Worm (Caenorhabditis elegans) whole organism, L3 larva: ENCODE results near the gene ugt-48.

Experiments used
- R02D3.7 ChIP-seq: fragments of 150-350 bp; optimal IDR thresholded peaks from 2 replicates; lab custom pipeline; 2014; ENCODE audit warnings: missing biosample characterization, missing genetic modification characterization
- ZK546.5 ChIP-seq: sonication (generic microtip); optimal IDR thresholded peaks from 2 replicates; lab custom pipeline; 2017; ENCODE audit warnings: missing biosample characterization, missing genetic modification characterization
- aly-2 ChIP-seq: fragments of 150-350 bp; optimal IDR thresholded peaks from 2 replicates; lab custom pipeline; 2014; ENCODE audit warnings: missing biosample characterization, missing genetic modification characterization
- ceh-16 ChIP-seq: sonication (generic microtip); optimal IDR thresholded peaks from 2 replicates; lab custom pipeline; 2017; ENCODE audit warnings: missing biosample characterization, missing genetic modification characterization
- ceh-82 ChIP-seq: fragments of 150-350 bp; optimal IDR thresholded peaks from 2 replicates; lab custom pipeline; 2014; ENCODE audit warnings: missing biosample characterization, missing genetic modification characterization
- ceh-9 ChIP-seq: sonication (generic microtip); optimal IDR thresholded peaks from 2 replicates; lab custom pipeline; 2018; ENCODE audit warnings: missing biosample characterization, missing genetic modification characterization
- daf-12 ChIP-seq: fragments of 150-350 bp; optimal IDR thresholded peaks from 2 replicates; lab custom pipeline; 2014; ENCODE audit warnings: missing biosample characterization, missing genetic modification reagents, missing genetic modification characterization
- egl-5 ChIP-seq: fragments of 150-350 bp; optimal IDR thresholded peaks from 2 replicates; lab custom pipeline; 2017; ENCODE audit warnings: missing biosample characterization, missing genetic modification reagents, missing genetic modification characterization, inconsistent platforms
- elt-1 ChIP-seq: fragments of 150-350 bp; optimal IDR thresholded peaks from 2 replicates; lab custom pipeline; 2014; ENCODE audit warnings: missing biosample characterization, missing genetic modification characterization
- elt-2 ChIP-seq: sonication (generic microtip); optimal IDR thresholded peaks from 2 replicates; lab custom pipeline; 2016; ENCODE audit warnings: missing genetic modification reagents, mild to moderate bottlenecking, missing genetic modification characterization, missing compliant biosample characterization
- elt-3 ChIP-seq, 3 experiments: fragments of 150-350 bp in 1 of 3; sonication (generic microtip) in 2 of 3; optimal IDR thresholded peaks; 2 replicates in 2 of 3; 4 replicates in 1 of 3; lab custom pipeline; 2014 to 2017; ENCODE audit warnings: missing biosample characterization in 3 of 3, missing genetic modification characterization in 3 of 3
- eor-1 ChIP-seq, 2 experiments: fragments of 150-350 bp; optimal IDR thresholded peaks; 2 replicates each; lab custom pipeline; 2014 to 2018; ENCODE audit warnings: missing biosample characterization in 2 of 2, missing genetic modification characterization in 2 of 2
- fkh-2 ChIP-seq: fragments of 150-350 bp; optimal IDR thresholded peaks from 2 replicates; lab custom pipeline; 2014; ENCODE audit warnings: missing biosample characterization, missing genetic modification reagents, missing genetic modification characterization
- hmg-11 ChIP-seq: sonication (generic microtip); optimal IDR thresholded peaks from 2 replicates; lab custom pipeline; 2016; ENCODE audit warnings: missing genetic modification characterization, missing compliant biosample characterization
- jun-1 ChIP-seq: fragments of 150-350 bp; optimal IDR thresholded peaks from 2 replicates; lab custom pipeline; 2014; ENCODE audit warnings: missing biosample characterization, missing genetic modification reagents, missing genetic modification characterization
- lin-15B ChIP-seq: fragments of 150-350 bp; optimal IDR thresholded peaks from 2 replicates; lab custom pipeline; 2014; ENCODE audit warnings: missing biosample characterization, missing genetic modification characterization
- lin-39 ChIP-seq: fragments of 150-350 bp; optimal IDR thresholded peaks from 2 replicates; lab custom pipeline; 2018; ENCODE audit warnings: missing biosample characterization, missing genetic modification reagents, missing genetic modification characterization
- lsy-12 ChIP-seq: sonication (generic microtip); optimal IDR thresholded peaks from 2 replicates; lab custom pipeline; 2016; ENCODE audit warnings: mild to moderate bottlenecking, missing genetic modification characterization, missing compliant biosample characterization
- mdl-1 ChIP-seq: fragments of 150-350 bp; optimal IDR thresholded peaks from 2 replicates; lab custom pipeline; 2014; ENCODE audit warnings: missing biosample characterization, missing genetic modification characterization
- nfya-1 ChIP-seq: sonication (generic microtip); optimal IDR thresholded peaks from 2 replicates; lab custom pipeline; 2017; ENCODE audit warnings: missing genetic modification characterization, mild to moderate bottlenecking, missing compliant biosample characterization, antibody characterized with exemption, moderate library complexity; ENCODE audit not compliant: insufficient read depth
- nhr-23 ChIP-seq: fragments of 150-350 bp; optimal IDR thresholded peaks from 2 replicates; lab custom pipeline; 2014; ENCODE audit warnings: missing biosample characterization, missing genetic modification reagents, missing genetic modification characterization
- nhr-237 ChIP-seq: fragments of 150-350 bp; optimal IDR thresholded peaks from 2 replicates; lab custom pipeline; 2014; ENCODE audit warnings: missing biosample characterization, missing genetic modification characterization
- nhr-25 ChIP-seq: sonication (generic microtip); optimal IDR thresholded peaks from 2 replicates; lab custom pipeline; 2017; ENCODE audit warnings: missing biosample characterization, missing genetic modification characterization
- nhr-28 ChIP-seq: fragments of 150-350 bp; optimal IDR thresholded peaks from 2 replicates; lab custom pipeline; 2014; ENCODE audit warnings: missing biosample characterization, missing genetic modification characterization
- nhr-43 ChIP-seq: sonication (generic microtip); optimal IDR thresholded peaks from 2 replicates; lab custom pipeline; 2016; ENCODE audit warnings: mild to moderate bottlenecking, missing genetic modification characterization, missing compliant biosample characterization; ENCODE audit not compliant: poor library complexity, severe bottlenecking
- nhr-76 ChIP-seq: fragments of 150-350 bp; sonication (generic microtip); optimal IDR thresholded peaks from 5 replicates; lab custom pipeline; 2014; ENCODE audit warnings: missing biosample characterization, missing genetic modification characterization
- nhr-77 ChIP-seq: fragments of 150-350 bp; optimal IDR thresholded peaks from 2 replicates; lab custom pipeline; 2014; ENCODE audit warnings: missing biosample characterization, missing genetic modification characterization
- sea-2 ChIP-seq: fragments of 150-350 bp; sonication (generic microtip); optimal IDR thresholded peaks from 4 replicates; lab custom pipeline; 2014; ENCODE audit warnings: missing biosample characterization, missing genetic modification reagents, missing genetic modification characterization
- skn-1 ChIP-seq: fragments of 150-350 bp; optimal IDR thresholded peaks from 2 replicates; lab custom pipeline; 2014; ENCODE audit warnings: missing biosample characterization, missing genetic modification characterization
- snpc-4 ChIP-seq: fragments of 150-350 bp; optimal IDR thresholded peaks from 2 replicates; lab custom pipeline; 2014; ENCODE audit warnings: missing biosample characterization, missing genetic modification characterization
- tbx-2 ChIP-seq: sonication (generic microtip); optimal IDR thresholded peaks from 2 replicates; lab custom pipeline; 2016; ENCODE audit warnings: mild to moderate bottlenecking, missing genetic modification characterization, missing compliant biosample characterization
- unc-39 ChIP-seq: sonication (generic microtip); optimal IDR thresholded peaks from 4 replicates; lab custom pipeline; 2017; ENCODE audit warnings: missing biosample characterization, missing genetic modification characterization
- unc-62 ChIP-seq: fragments of 150-350 bp; sonication (generic microtip); optimal IDR thresholded peaks from 4 replicates; lab custom pipeline; 2014; ENCODE audit warnings: missing biosample characterization, missing genetic modification reagents, missing genetic modification characterization
- zag-1 ChIP-seq: fragments of 150-350 bp; optimal IDR thresholded peaks from 2 replicates; lab custom pipeline; 2014; ENCODE audit warnings: missing biosample characterization, missing genetic modification characterization
- ztf-11 ChIP-seq: fragments of 150-350 bp; optimal IDR thresholded peaks from 2 replicates; lab custom pipeline; 2014; ENCODE audit warnings: missing biosample characterization, missing genetic modification characterization
- ztf-4 ChIP-seq: fragments of 150-350 bp; optimal IDR thresholded peaks from 2 replicates; lab custom pipeline; 2014; ENCODE audit warnings: missing biosample characterization, missing genetic modification characterization

Gene ugt-48

DNA sequence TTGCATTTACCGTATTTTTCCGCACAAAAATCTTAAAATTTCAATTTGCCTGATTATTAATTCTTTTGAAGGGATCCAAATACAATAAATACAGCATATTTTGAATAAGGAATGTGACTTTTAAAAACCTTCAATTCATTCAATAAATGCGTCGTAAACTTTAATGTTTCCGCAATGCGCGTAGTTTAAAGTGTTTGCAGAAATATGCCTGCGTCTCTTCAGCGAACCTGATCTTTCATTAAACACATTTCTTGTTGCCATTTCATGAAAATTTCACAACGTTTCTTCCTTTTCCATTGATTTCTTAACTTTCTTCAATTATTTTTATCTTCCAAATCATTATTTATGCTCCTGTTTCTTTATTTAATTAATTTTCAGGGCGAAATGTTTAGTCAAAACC, 44.5 kb upstream of the ugt-48 start, which contains the start of gene vps-37 (continued):
- no peak for TF ChIP-seq lsy-12
- no peak for TF ChIP-seq mdl-1 (tag; lab: Kevin White, UChicago)
- no peak for TF ChIP-seq ztf-11 (tag; lab: Kevin White, UChicago)
- TF ChIP-seq nfya-1: peak; percentile 79
- TF ChIP-seq skn-1 (tag; lab: Kevin White, UChicago): no peak
- no peak for TF ChIP-seq nhr-237
- TF ChIP-seq nhr-25 (tag; lab: Kevin White, UChicago): peak; percentile 31
- peak in 1 of 2 experiments; percentile 28 for TF ChIP-seq eor-1 (tag; optimal IDR thresholded peaks at IDR 0.05; lab: Kevin White, UChicago)
- peak; percentile 87 for TF ChIP-seq nhr-23 (tag; lab: Kevin White, UChicago)
- TF ChIP-seq fkh-2 (tag; lab: Kevin White, UChicago): no peak
- no peak for TF ChIP-seq nhr-77 (tag; lab: Kevin White, UChicago)
- TF ChIP-seq nhr-43 (tag; lab: Kevin White, UChicago): peak; percentile 54
- peak; percentile 78 for TF ChIP-seq lin-15B
- peak; percentile 79 for TF ChIP-seq snpc-4
- no peak for TF ChIP-seq ceh-9 (tag; lab: Kevin White, UChicago)
- peak; percentile 54 for TF ChIP-seq sea-2
- no peak for TF ChIP-seq ZK546.5 (tag; lab: Kevin White, UChicago)
- TF ChIP-seq ceh-16 (tag; lab: Kevin White, UChicago): no peak
- no peak for TF ChIP-seq unc-62
- peak; percentile 37 for TF ChIP-seq elt-2 (tag; lab: Kevin White, UChicago)
- TF ChIP-seq, all 47 proteins: peak for 14

ce11 chrV:5591887-5592286, 44.0 kb upstream of the ugt-48 start:
- no peak for TF ChIP-seq elt-3 (tag; optimal IDR thresholded peaks at IDR 0.05; lab: Kevin White, UChicago)
- no peak for TF ChIP-seq mdl-1 (tag; lab: Kevin White, UChicago)
- no peak for TF ChIP-seq hmg-11 (tag; lab: Kevin White, UChicago)
- no peak for TF ChIP-seq lin-39 (tag; lab: Kevin White, UChicago)
- peak; percentile 1 for TF ChIP-seq nhr-43 (tag; lab: Kevin White, UChicago)
- no peak for TF ChIP-seq R02D3.7 (tag; lab: Kevin White, UChicago)
- no peak for TF ChIP-seq nhr-23 (tag; lab: Kevin White, UChicago)
- no peak for TF ChIP-seq nhr-28
- TF ChIP-seq nhr-76 (tag; lab: Kevin White, UChicago): no peak
- TF ChIP-seq, all 47 proteins: peak for 1

- no peak for TF ChIP-seq lsy-12
- TF ChIP-seq skn-1 (tag; lab: Kevin White, UChicago): no peak
- no peak for TF ChIP-seq daf-12 (tag; lab: Kevin White, UChicago)
- no peak for TF ChIP-seq snpc-4
- no peak for TF ChIP-seq ZK546.5 (tag; lab: Kevin White, UChicago)
- TF ChIP-seq ztf-4 (tag; lab: Kevin White, UChicago): no peak
- no peak for TF ChIP-seq sea-2
- TF ChIP-seq elt-3 (tag; optimal IDR thresholded peaks at IDR 0.05; lab: Kevin White, UChicago): no peak
- no peak for TF ChIP-seq elt-1
- no peak for TF ChIP-seq eor-1 (tag; optimal IDR thresholded peaks at IDR 0.05; lab: Kevin White, UChicago)
- no peak for TF ChIP-seq lin-15B
- no peak for TF ChIP-seq zag-1
- TF ChIP-seq ceh-82 (tag; lab: Kevin White, UChicago): no peak
- no peak for TF ChIP-seq hmg-11 (tag; lab: Kevin White, UChicago)
- no peak for TF ChIP-seq aly-2 (tag; lab: Kevin White, UChicago)
- TF ChIP-seq tbx-2 (tag; lab: Kevin White, UChicago): no peak
Observed at ce11 chrV:5587955-5588354, 40.1 kb upstream of the ugt-48 start.

DNA sequence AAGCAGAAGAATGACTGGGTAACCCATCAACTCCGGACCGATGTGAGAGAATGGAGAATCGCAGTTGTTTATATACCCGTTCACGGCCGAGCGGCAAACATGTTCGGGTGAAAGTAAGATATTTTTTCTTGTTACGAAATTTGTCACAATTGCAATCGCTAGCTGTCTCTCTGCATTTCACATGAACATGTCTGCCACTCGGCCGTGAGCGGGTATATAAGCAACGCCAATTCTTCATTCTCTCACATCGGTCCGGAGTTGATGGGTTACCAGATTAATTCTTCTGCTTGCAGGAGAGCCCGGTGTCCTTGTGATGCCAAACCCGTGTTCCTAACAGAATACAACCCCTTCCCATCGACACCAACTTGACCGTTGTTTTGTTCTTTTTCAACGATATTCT, 39.2 kb upstream of the ugt-48 start:
- TF ChIP-seq snpc-4: peak; percentile 96
- TF ChIP-seq nhr-25 (tag; lab: Kevin White, UChicago): peak; percentile 41
- peak; percentile 2 for TF ChIP-seq hmg-11 (tag; lab: Kevin White, UChicago)
- no peak for TF ChIP-seq nhr-28

- TF ChIP-seq nhr-28: no peak
- TF ChIP-seq unc-39: no peak
- TF ChIP-seq ztf-4 (tag; lab: Kevin White, UChicago): no peak
- TF ChIP-seq jun-1 (tag; lab: Kevin White, UChicago): no peak
- no peak for TF ChIP-seq tbx-2 (tag; lab: Kevin White, UChicago)
- no peak for TF ChIP-seq nhr-23 (tag; lab: Kevin White, UChicago)
- TF ChIP-seq nhr-237: no peak
- no peak for TF ChIP-seq nhr-43 (tag; lab: Kevin White, UChicago)
- no peak for TF ChIP-seq elt-1
- TF ChIP-seq daf-12 (tag; lab: Kevin White, UChicago): no peak
- no peak for TF ChIP-seq egl-5
Observed at ce11 chrV:5584833-5585232, 37.0 kb upstream of the ugt-48 start, which contains the start of gene CD4.11. Gene CD4.11 (plus strand): TSS chrV:5585133.
